Worm (Caenorhabditis elegans) whole organism, late embryonic: ENCODE measurements around the gene ceh-38.
A peak's percentile ranks its signal among the peaks of the same experiment; 100 is the strongest.

Experiments used
- C38D4.7 ChIP-seq: fragments of 200-800 bp; sonication (Bioruptor generic); optimal IDR thresholded peaks from 2 replicates; lab custom pipeline; 2018; ENCODE audit warnings: mild to moderate bottlenecking, missing genetic modification characterization, moderate library complexity, missing compliant biosample characterization
- K02D7.2 ChIP-seq: sonication (generic microtip); optimal IDR thresholded peaks from 2 replicates; lab custom pipeline; 2017; ENCODE audit warnings: mild to moderate bottlenecking, missing genetic modification characterization, missing compliant biosample characterization
- T23F11.4 ChIP-seq: fragments of 200-800 bp; sonication (Bioruptor generic); optimal IDR thresholded peaks from 2 replicates; lab custom pipeline; 2018; ENCODE audit warnings: mild to moderate bottlenecking, missing genetic modification characterization, missing compliant biosample characterization
- ahr-1 ChIP-seq: sonication (generic microtip); optimal IDR thresholded peaks from 2 replicates; lab custom pipeline; 2016; ENCODE audit warnings: missing genetic modification characterization, missing compliant biosample characterization
- ceh-14 ChIP-seq: sonication (generic microtip); optimal IDR thresholded peaks from 2 replicates; lab custom pipeline; 2016; ENCODE audit warnings: missing genotype, missing genetic modification characterization, missing compliant biosample characterization
- ceh-18 ChIP-seq: sonication (generic microtip); optimal IDR thresholded peaks from 2 replicates; lab custom pipeline; 2016; ENCODE audit warnings: missing genetic modification characterization, missing compliant biosample characterization
- ceh-30 ChIP-seq: fragments of 150-350 bp; optimal IDR thresholded peaks from 2 replicates; lab custom pipeline; 2014; ENCODE audit warnings: missing biosample characterization, missing genetic modification characterization
- ceh-31 ChIP-seq: sonication (generic microtip); optimal IDR thresholded peaks from 2 replicates; lab custom pipeline; 2016; ENCODE audit warnings: missing genetic modification characterization, missing compliant biosample characterization
- ceh-34 ChIP-seq: sonication (generic microtip); optimal IDR thresholded peaks from 2 replicates; lab custom pipeline; 2016; ENCODE audit warnings: mild to moderate bottlenecking, missing genetic modification characterization, missing compliant biosample characterization
- ceh-45 ChIP-seq: fragments of 200-800 bp; sonication (Bioruptor generic); IDR thresholded peaks from 2 replicates; pipeline ENCODE4 v1.3.6; 2022; ENCODE audit warnings: missing genetic modification reagents, missing genetic modification characterization, missing compliant biosample characterization
- ceh-48 ChIP-seq: sonication (generic microtip); optimal IDR thresholded peaks from 2 replicates; lab custom pipeline; 2016; ENCODE audit warnings: missing genetic modification characterization, inconsistent platforms, missing compliant biosample characterization
- ceh-6 ChIP-seq: fragments of 200-800 bp; sonication (Bioruptor generic); optimal IDR thresholded peaks from 2 replicates; lab custom pipeline; 2018; ENCODE audit warnings: mild to moderate bottlenecking, missing genetic modification characterization, missing compliant biosample characterization
- ceh-9 ChIP-seq: sonication (generic microtip); optimal IDR thresholded peaks from 2 replicates; lab custom pipeline; 2016; ENCODE audit warnings: mild to moderate bottlenecking, missing genetic modification characterization, inconsistent platforms, missing compliant biosample characterization
- che-1 ChIP-seq: sonication (generic microtip); optimal IDR thresholded peaks from 2 replicates; lab custom pipeline; 2016; ENCODE audit warnings: mild to moderate bottlenecking, missing genetic modification characterization, missing compliant biosample characterization
- dmd-4 ChIP-seq: sonication (generic microtip); optimal IDR thresholded peaks from 2 replicates; lab custom pipeline; 2016; ENCODE audit warnings: borderline replicate concordance, missing genetic modification characterization, missing compliant biosample characterization
- dve-1 ChIP-seq: sonication (generic microtip); optimal IDR thresholded peaks from 2 replicates; lab custom pipeline; 2017; ENCODE audit warnings: antibody characterized with exemption, mild to moderate bottlenecking, missing genetic modification characterization, missing compliant biosample characterization
- elt-2 ChIP-seq: sonication (generic microtip); optimal IDR thresholded peaks from 2 replicates; lab custom pipeline; 2016; ENCODE audit warnings: missing genetic modification reagents, missing genetic modification characterization, missing compliant biosample characterization
- ets-4 ChIP-seq: sonication (generic microtip); optimal IDR thresholded peaks from 2 replicates; lab custom pipeline; 2016; ENCODE audit warnings: missing genetic modification characterization, missing compliant biosample characterization
- gmeb-2 ChIP-seq: sonication (generic microtip); optimal IDR thresholded peaks from 2 replicates; lab custom pipeline; 2016; ENCODE audit warnings: missing genetic modification characterization, inconsistent platforms, missing compliant biosample characterization
- hlh-13 ChIP-seq: fragments of 200-800 bp; sonication (Bioruptor generic); optimal IDR thresholded peaks from 2 replicates; lab custom pipeline; 2018; ENCODE audit warnings: mild to moderate bottlenecking, missing genetic modification characterization, missing compliant biosample characterization
- hlh-15 ChIP-seq: sonication (generic microtip); optimal IDR thresholded peaks from 2 replicates; lab custom pipeline; 2016; ENCODE audit warnings: missing genetic modification characterization, missing compliant biosample characterization
- hlh-30 ChIP-seq: sonication (generic microtip); optimal IDR thresholded peaks from 2 replicates; lab custom pipeline; 2017; ENCODE audit warnings: antibody characterized with exemption, missing genetic modification characterization, missing compliant biosample characterization; ENCODE audit not compliant: insufficient read depth
- lim-6 ChIP-seq: sonication (generic microtip); optimal IDR thresholded peaks from 2 replicates; lab custom pipeline; 2016; ENCODE audit warnings: missing genetic modification characterization, missing compliant biosample characterization
- madf-2 ChIP-seq: sonication (generic microtip); optimal IDR thresholded peaks from 2 replicates; lab custom pipeline; 2017; ENCODE audit warnings: missing genetic modification characterization, missing compliant biosample characterization
- mec-3 ChIP-seq: sonication (generic microtip); optimal IDR thresholded peaks from 2 replicates; lab custom pipeline; 2016; ENCODE audit warnings: borderline replicate concordance, missing genetic modification characterization, missing compliant biosample characterization
- nfya-1 ChIP-seq: sonication (generic microtip); optimal IDR thresholded peaks from 2 replicates; lab custom pipeline; 2017; ENCODE audit warnings: missing genetic modification characterization, mild to moderate bottlenecking, missing compliant biosample characterization, antibody characterized with exemption, moderate library complexity
- nhr-11 ChIP-seq: fragments of 150-350 bp; optimal IDR thresholded peaks from 2 replicates; lab custom pipeline; 2014; ENCODE audit warnings: missing biosample characterization, missing genetic modification characterization
- npax-4 ChIP-seq: sonication (generic microtip); optimal IDR thresholded peaks from 2 replicates; lab custom pipeline; 2016; ENCODE audit warnings: missing genetic modification characterization, missing compliant biosample characterization
- odd-2 ChIP-seq: sonication (generic microtip); optimal IDR thresholded peaks from 2 replicates; lab custom pipeline; 2017; ENCODE audit warnings: antibody characterized with exemption, mild to moderate bottlenecking, missing genetic modification characterization, missing compliant biosample characterization
- pag-3 ChIP-seq: sonication (generic microtip); optimal IDR thresholded peaks from 2 replicates; lab custom pipeline; 2016; ENCODE audit warnings: missing compliant biosample characterization, missing genetic modification characterization, borderline replicate concordance
- pat-9 ChIP-seq: fragments of 200-800 bp; sonication (Bioruptor generic); optimal IDR thresholded peaks from 2 replicates; lab custom pipeline; 2018; ENCODE audit warnings: mild to moderate bottlenecking, missing genetic modification characterization, moderate library complexity, missing compliant biosample characterization
- pha-2 ChIP-seq: sonication (generic microtip); optimal IDR thresholded peaks from 2 replicates; lab custom pipeline; 2017; ENCODE audit warnings: mild to moderate bottlenecking, missing genetic modification characterization, missing compliant biosample characterization
- pha-4 ChIP-seq: fragments of 150-350 bp; optimal IDR thresholded peaks from 2 replicates; lab custom pipeline; 2018; ENCODE audit warnings: missing biosample characterization, missing genetic modification reagents, missing genetic modification characterization
- pqm-1 ChIP-seq: sonication (generic microtip); optimal IDR thresholded peaks from 2 replicates; lab custom pipeline; 2016; ENCODE audit warnings: missing genetic modification characterization, missing compliant biosample characterization
- ref-2 ChIP-seq: sonication (generic microtip); optimal IDR thresholded peaks from 2 replicates; lab custom pipeline; 2016; ENCODE audit warnings: missing genetic modification characterization, missing compliant biosample characterization
- rnt-1 ChIP-seq: sonication (generic microtip); optimal IDR thresholded peaks from 2 replicates; lab custom pipeline; 2016; ENCODE audit warnings: missing genetic modification characterization, missing compliant biosample characterization
- sox-2 ChIP-seq: fragments of 200-800 bp; sonication (Bioruptor generic); IDR thresholded peaks from 2 replicates; pipeline ENCODE4 v1.3.6; 2022; ENCODE audit warnings: missing genetic modification reagents, missing genetic modification characterization, missing compliant biosample characterization
- sox-4 ChIP-seq: sonication (generic microtip); optimal IDR thresholded peaks from 2 replicates; lab custom pipeline; 2017; ENCODE audit warnings: mild to moderate bottlenecking, missing genetic modification characterization, inconsistent platforms, missing compliant biosample characterization
- tbx-2 ChIP-seq: sonication (generic microtip); optimal IDR thresholded peaks from 2 replicates; lab custom pipeline; 2016; ENCODE audit warnings: missing genetic modification characterization, missing compliant biosample characterization
- tbx-7 ChIP-seq: sonication (generic microtip); optimal IDR thresholded peaks from 2 replicates; lab custom pipeline; 2016; ENCODE audit warnings: missing genotype, missing genetic modification characterization, missing compliant biosample characterization
- ttx-3 ChIP-seq: sonication (generic microtip); optimal IDR thresholded peaks from 2 replicates; lab custom pipeline; 2016; ENCODE audit warnings: missing genetic modification reagents, missing genetic modification characterization, missing compliant biosample characterization
- unc-42 ChIP-seq: sonication (generic microtip); optimal IDR thresholded peaks from 2 replicates; lab custom pipeline; 2016; ENCODE audit warnings: missing genotype, missing genetic modification characterization, missing compliant biosample characterization
- unc-55 ChIP-seq: sonication (generic microtip); optimal IDR thresholded peaks from 2 replicates; lab custom pipeline; 2017; ENCODE audit warnings: missing biosample characterization, missing genetic modification reagents, missing genetic modification characterization
- unc-86 ChIP-seq: sonication (generic microtip); optimal IDR thresholded peaks from 2 replicates; lab custom pipeline; 2016; ENCODE audit warnings: missing genetic modification characterization, missing compliant biosample characterization
- ztf-16 ChIP-seq: sonication (generic microtip); optimal IDR thresholded peaks from 2 replicates; lab custom pipeline; 2017; ENCODE audit warnings: missing genetic modification characterization, missing compliant biosample characterization

Gene ceh-38

ce11 chrII:6926488-6926887 lies 24.8 kb upstream of the ceh-38 start (continued):
- TF ChIP-seq dmd-4 (tag; lab: Kevin White, UChicago) (no peak), sox-4 (no peak), ztf-16 (tag; lab: Kevin White, UChicago) (no peak), ceh-31 (tag; lab: Kevin White, UChicago) (peak; percentile 53), tbx-7 (no peak), che-1 (no peak), odd-2 (tag; lab: Kevin White, UChicago) (no peak), madf-2 (tag; lab: Kevin White, UChicago) (no peak), ceh-9 (tag; lab: Kevin White, UChicago) (no peak), hlh-15 (no peak), ceh-34 (tag; lab: Kevin White, UChicago) (peak; percentile 30), lim-6 (tag; lab: Kevin White, UChicago) (no peak), hlh-30 (tag; lab: Kevin White, UChicago) (no peak), unc-86 (tag; lab: Kevin White, UChicago) (no peak), ceh-14 (no peak), npax-4 (no peak), T23F11.4 (GFP tag; lab: Kevin White, UChicago) (no peak), ttx-3 (tag; lab: Kevin White, UChicago) (no peak), gmeb-2 (tag; lab: Kevin White, UChicago) (no peak), hlh-13 (GFP tag; lab: Kevin White, UChicago) (no peak), ceh-48 (no peak), pha-4 (tag; lab: Kevin White, UChicago) (no peak), pat-9 (tag; lab: Kevin White, UChicago) (no peak), elt-2 (tag; lab: Kevin White, UChicago) (no peak), pha-2 (tag; lab: Kevin White, UChicago) (no peak), ceh-45 (GFP tag; lab: Robert Waterston, UW) (no peak), C38D4.7 (GFP tag; lab: Kevin White, UChicago) (no peak), tbx-2 (peak; percentile 10), mec-3 (tag; lab: Kevin White, UChicago) (no peak), ceh-18 (tag; lab: Kevin White, UChicago) (peak; percentile 55), pqm-1 (no peak), rnt-1 (tag; lab: Kevin White, UChicago) (no peak), ceh-6 (no peak), unc-55 (peak; percentile 40), sox-2 (GFP tag; lab: Robert Waterston, UW) (no peak), pag-3 (no peak), ref-2 (tag; lab: Kevin White, UChicago) (no peak), ceh-30 (tag; lab: Kevin White, UChicago) (no peak), K02D7.2 (tag; lab: Kevin White, UChicago) (no peak), ets-4 (tag; lab: Kevin White, UChicago) (no peak), dve-1 (tag; lab: Kevin White, UChicago) (no peak), ahr-1 (tag; lab: Kevin White, UChicago) (no peak), unc-42 (tag; lab: Kevin White, UChicago) (peak; percentile 16)

DNA sequence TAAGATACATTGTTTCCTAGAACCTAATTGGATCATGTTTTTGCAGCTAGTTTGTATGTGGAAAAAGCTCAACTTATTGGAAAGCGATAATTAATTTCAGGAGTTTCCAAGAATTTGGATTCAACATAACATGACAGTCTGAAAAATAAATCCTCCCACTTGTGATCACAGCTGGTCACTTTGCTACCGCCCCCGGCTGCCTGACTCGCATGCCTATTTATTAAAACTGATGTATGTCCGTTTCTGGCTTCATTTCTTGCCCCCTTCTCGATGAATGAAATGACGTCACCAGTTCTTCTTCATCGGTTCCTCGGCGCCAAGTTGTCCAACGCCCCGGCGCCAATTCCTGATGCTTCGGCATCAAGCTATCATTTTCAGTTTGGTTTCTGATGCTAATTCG lies 24.3 kb upstream of the ceh-38 start:
- TF ChIP-seq elt-2 (tag; lab: Kevin White, UChicago) (no peak), rnt-1 (tag; lab: Kevin White, UChicago) (no peak), T23F11.4 (GFP tag; lab: Kevin White, UChicago) (no peak), mec-3 (tag; lab: Kevin White, UChicago) (no peak), nfya-1 (no peak), nhr-11 (tag; lab: Kevin White, UChicago) (no peak), pha-4 (tag; lab: Kevin White, UChicago) (no peak), ceh-34 (tag; lab: Kevin White, UChicago) (no peak)
- TF ChIP-seq, all 69 proteins: peak for 0
